Fruit fly (Drosophila melanogaster) whole organism, adult: ENCODE data around the gene CG15892.
A peak's percentile ranks its signal among the peaks of the same experiment; 100 is the strongest.

Experiments
- CG11617 ChIP-seq: fragments of 200-800 bp; sonication (Bioruptor generic); optimal IDR thresholded peaks from 2 replicates; lab custom pipeline; 2017; ENCODE audit warnings: mild to moderate bottlenecking, missing biosample characterization, missing genetic modification reagents, missing genetic modification characterization
- CG12768 ChIP-seq: fragments of 200-800 bp; sonication (Bioruptor generic); optimal IDR thresholded peaks from 2 replicates; lab custom pipeline; 2017; ENCODE audit warnings: missing biosample characterization, missing genetic modification characterization, mild to moderate bottlenecking, moderate library complexity, missing genetic modification reagents
- CG14711 ChIP-seq: fragments of 200-800 bp; sonication (Bioruptor generic); optimal IDR thresholded peaks from 2 replicates; lab custom pipeline; 2018; ENCODE audit warnings: missing biosample characterization, mild to moderate bottlenecking, missing genetic modification characterization, moderate library complexity
- CG1620 ChIP-seq: fragments of 200-800 bp; sonication (Bioruptor generic); optimal IDR thresholded peaks from 2 replicates; lab custom pipeline; 2016; ENCODE audit warnings: missing biosample characterization, missing genetic modification characterization
- CG33017 ChIP-seq: fragments of 200-800 bp; sonication (Bioruptor generic); optimal IDR thresholded peaks from 2 replicates; lab custom pipeline; 2018; ENCODE audit warnings: missing biosample characterization, mild to moderate bottlenecking, missing genetic modification characterization, moderate library complexity
- CG5204 ChIP-seq: fragments of 200-800 bp; sonication (Bioruptor generic); optimal IDR thresholded peaks from 2 replicates; lab custom pipeline; 2016; ENCODE audit warnings: missing biosample characterization, missing genetic modification characterization
- CG7045 ChIP-seq: fragments of 200-800 bp; sonication (Bioruptor generic); optimal IDR thresholded peaks from 2 replicates; lab custom pipeline; 2017; ENCODE audit warnings: missing biosample characterization, mild to moderate bottlenecking, missing genetic modification characterization
- CG7101 ChIP-seq: fragments of 200-800 bp; sonication (Bioruptor generic); optimal IDR thresholded peaks from 2 replicates; lab custom pipeline; 2018; ENCODE audit warnings: missing biosample characterization, mild to moderate bottlenecking, missing genetic modification characterization, moderate library complexity
- Clk ChIP-seq: fragments of 200-800 bp; sonication (Bioruptor generic); optimal IDR thresholded peaks from 2 replicates; lab custom pipeline; 2017; ENCODE audit warnings: missing biosample characterization, missing genetic modification characterization
- Crg-1 ChIP-seq: fragments of 200-800 bp; sonication (Bioruptor generic); optimal IDR thresholded peaks from 2 replicates; lab custom pipeline; 2016; ENCODE audit warnings: missing biosample characterization, missing genetic modification characterization
- Hr96 ChIP-seq: fragments of 200-800 bp; sonication (Bioruptor generic); optimal IDR thresholded peaks from 2 replicates; lab custom pipeline; 2016; ENCODE audit warnings: missing biosample characterization, missing genetic modification characterization
- Mnt ChIP-seq: fragments of 200-800 bp; sonication (Bioruptor generic); optimal IDR thresholded peaks from 2 replicates; lab custom pipeline; 2016; ENCODE audit warnings: missing biosample characterization, mild to moderate bottlenecking, missing genetic modification characterization
- bab1 ChIP-seq: fragments of 200-800 bp; sonication (Bioruptor generic); optimal IDR thresholded peaks from 3 replicates; lab custom pipeline; 2019; ENCODE audit warnings: missing biosample characterization, mild to moderate bottlenecking, missing genetic modification characterization, moderate library complexity
- cic ChIP-seq: fragments of 200-800 bp; sonication (Bioruptor generic); optimal IDR thresholded peaks from 2 replicates; lab custom pipeline; 2017; ENCODE audit warnings: missing biosample characterization, mild to moderate bottlenecking, missing genetic modification characterization, moderate library complexity
- cnc ChIP-seq, 2 experiments: fragments of >200 bp; optimal IDR thresholded peaks; 2 replicates each; lab custom pipeline; 2017
- kay ChIP-seq: fragments of 200-800 bp; sonication (Bioruptor generic); peaks from one replicate; lab custom pipeline; 2016; ENCODE audit warnings: missing biosample characterization, missing genetic modification characterization, borderline replicate concordance
- ovo ChIP-seq: fragments of 200-800 bp; sonication (Bioruptor generic); optimal IDR thresholded peaks from 2 replicates; lab custom pipeline; 2016; ENCODE audit warnings: missing biosample characterization, missing genetic modification characterization
- pad ChIP-seq: fragments of 200-800 bp; sonication (Bioruptor generic); optimal IDR thresholded peaks from 3 replicates; lab custom pipeline; 2017; ENCODE audit warnings: missing biosample characterization, missing genetic modification characterization, mild to moderate bottlenecking, moderate library complexity, missing genetic modification reagents
- tj ChIP-seq: fragments of 200-800 bp; sonication (Bioruptor generic); optimal IDR thresholded peaks from 3 replicates; lab custom pipeline; 2017; ENCODE audit warnings: missing biosample characterization, mild to moderate bottlenecking, missing genetic modification characterization, moderate library complexity
- toe ChIP-seq: fragments of 200-800 bp; sonication (Bioruptor generic); optimal IDR thresholded peaks from 2 replicates; lab custom pipeline; 2016; ENCODE audit warnings: missing biosample characterization, missing genetic modification characterization

The CG15892 gene

DNA sequence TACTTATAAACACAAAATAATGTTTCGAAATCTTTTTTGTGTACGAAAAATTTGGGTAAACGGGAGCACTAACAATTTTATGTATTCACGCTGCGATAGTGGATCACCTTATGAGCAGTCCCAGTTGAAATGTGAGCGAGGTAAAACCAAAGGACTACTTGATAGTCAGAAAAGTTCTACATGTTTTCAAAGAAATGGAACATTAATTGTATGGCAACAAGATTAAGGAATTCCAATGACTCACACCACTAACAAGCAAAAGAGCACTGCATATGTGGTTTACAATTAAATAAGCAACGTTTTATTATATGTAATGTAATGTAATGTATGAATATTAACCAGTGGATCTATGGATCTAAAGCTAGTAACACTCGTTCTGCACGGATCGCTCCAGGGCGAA lies at the start of gene CG15892:
TSS of gene CG15892 (minus strand) at position 101 of the 400 bp plus-strand sequence.
- TF ChIP-seq CG11617 (GFP tag; lab: Kevin White, UChicago) (no peak), pad (GFP tag; lab: Kevin White, UChicago) (no peak), Hr96 (GFP tag; lab: Kevin White, UChicago) (no peak), Clk (GFP tag; lab: Kevin White, UChicago) (no peak), CG5204 (GFP tag; lab: Kevin White, UChicago) (no peak), cic (GFP tag; lab: Kevin White, UChicago) (no peak), CG12768 (no peak), Crg-1 (GFP tag; lab: Kevin White, UChicago) (no peak), CG1620 (no peak), tj (GFP tag; lab: Kevin White, UChicago) (no peak), CG7045 (GFP tag; lab: Kevin White, UChicago) (no peak)

DNA sequence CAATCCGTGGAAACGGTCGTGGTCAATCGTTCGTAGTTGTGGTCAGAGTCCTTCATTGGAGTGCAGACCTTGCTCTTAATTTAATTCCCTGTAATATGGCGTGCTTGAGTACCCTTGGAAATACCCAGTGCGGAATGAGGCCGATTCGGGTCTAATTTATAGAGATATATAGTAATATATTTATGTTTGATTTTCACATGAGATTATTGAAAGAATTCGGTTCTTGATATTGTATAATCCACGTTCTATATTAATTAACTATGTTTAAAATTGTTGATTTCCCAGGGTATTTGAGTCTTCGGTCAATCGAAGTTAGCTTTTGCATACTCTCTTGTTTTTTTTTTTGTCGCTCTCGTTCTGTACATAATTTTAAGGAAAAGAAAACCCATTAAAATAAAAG lies 49.2 kb upstream of the CG15892 start:
- TF ChIP-seq Mnt (GFP tag; lab: Kevin White, UChicago): no peak
- no peak for TF ChIP-seq CG12768
- no peak for TF ChIP-seq CG5204 (GFP tag; lab: Kevin White, UChicago)
- TF ChIP-seq ovo (GFP tag; lab: Kevin White, UChicago): no peak
- no peak for TF ChIP-seq Crg-1 (GFP tag; lab: Kevin White, UChicago)
- TF ChIP-seq CG11617 (GFP tag; lab: Kevin White, UChicago): no peak
- no peak for TF ChIP-seq cic (GFP tag; lab: Kevin White, UChicago)
- no peak for TF ChIP-seq CG14711
- no peak for TF ChIP-seq Hr96 (GFP tag; lab: Kevin White, UChicago)
- TF ChIP-seq CG1620: no peak
- TF ChIP-seq toe (GFP tag; lab: Kevin White, UChicago): no peak
- TF ChIP-seq CG7101: no peak
- TF ChIP-seq pad (GFP tag; lab: Kevin White, UChicago): no peak
- TF ChIP-seq tj (GFP tag; lab: Kevin White, UChicago): no peak
- TF ChIP-seq Clk (GFP tag; lab: Kevin White, UChicago): no peak
- no peak for TF ChIP-seq CG33017 (tag; lab: Kevin White, UChicago)
- TF ChIP-seq bab1 (GFP tag; lab: Kevin White, UChicago): no peak
- no peak for TF ChIP-seq CG7045 (GFP tag; lab: Kevin White, UChicago)
- TF ChIP-seq cnc (optimal IDR thresholded peaks at IDR 0.05; lab: Kevin White, UChicago): no peak

DNA sequence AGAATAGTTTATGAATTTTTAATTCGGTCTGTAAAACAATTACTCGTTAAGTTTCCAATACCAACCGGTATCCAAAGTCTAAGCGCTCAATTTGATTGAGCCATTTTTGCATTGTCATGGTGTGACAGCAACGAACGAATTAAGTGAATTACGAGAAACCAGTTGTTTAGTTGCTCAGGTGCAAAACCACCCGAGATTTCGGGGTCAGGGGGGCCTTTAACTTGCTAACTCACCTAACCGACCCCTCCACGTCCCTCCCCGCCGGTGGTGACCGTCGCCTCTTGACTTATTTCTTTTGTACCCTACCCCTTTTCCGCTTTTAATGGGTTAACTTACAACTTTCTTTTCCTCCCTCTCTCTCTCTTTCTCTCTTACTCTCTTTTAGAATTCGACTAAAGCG lies 47.5 kb upstream of the CG15892 start:
- peak; percentile 68 for TF ChIP-seq tj (GFP tag; lab: Kevin White, UChicago)
- peak; percentile 82 to 83 for TF ChIP-seq cnc (optimal IDR thresholded peaks at IDR 0.05; lab: Kevin White, UChicago)
- TF ChIP-seq CG5204 (GFP tag; lab: Kevin White, UChicago): no peak
- TF ChIP-seq cic (GFP tag; lab: Kevin White, UChicago): peak; percentile 35
- TF ChIP-seq ovo (GFP tag; lab: Kevin White, UChicago): no peak
- TF ChIP-seq kay (GFP tag; lab: Kevin White, UChicago): no peak

DNA sequence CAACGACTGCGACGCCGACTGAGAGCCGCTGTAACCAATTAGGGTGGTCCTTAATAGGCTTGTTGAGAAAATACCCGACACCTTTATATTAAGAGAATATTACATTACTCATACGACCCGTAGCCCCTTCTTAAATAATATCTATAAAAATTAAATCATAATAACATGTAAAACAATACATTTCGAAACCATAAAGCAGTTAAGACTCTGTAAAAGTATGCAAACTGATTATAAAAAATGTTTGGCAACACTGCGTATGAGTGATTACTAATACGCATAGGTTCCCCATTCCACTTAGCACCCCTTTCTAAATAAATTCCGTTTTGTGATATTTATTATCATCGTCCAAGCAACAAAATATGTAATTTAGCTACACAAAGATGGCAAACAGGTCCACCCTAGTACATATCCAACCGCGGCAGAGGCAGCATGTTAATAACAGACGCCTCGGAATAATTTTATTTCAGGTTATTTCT lies 46.5 kb upstream of the CG15892 start:
- TF ChIP-seq CG33017 (tag; lab: Kevin White, UChicago) (peak; percentile 17), CG11617 (GFP tag; lab: Kevin White, UChicago) (peak; percentile 88), Mnt (GFP tag; lab: Kevin White, UChicago) (no peak), Hr96 (GFP tag; lab: Kevin White, UChicago) (peak; percentile 52), CG1620 (peak; percentile 46), CG14711 (peak; percentile 60), pad (GFP tag; lab: Kevin White, UChicago) (peak; percentile 77), toe (GFP tag; lab: Kevin White, UChicago) (no peak), tj (GFP tag; lab: Kevin White, UChicago) (peak; percentile 64), CG7045 (GFP tag; lab: Kevin White, UChicago) (peak; percentile 49), CG7101 (peak; percentile 80), bab1 (GFP tag; lab: Kevin White, UChicago) (peak; percentile 94), Crg-1 (GFP tag; lab: Kevin White, UChicago) (peak; percentile 60), ovo (GFP tag; lab: Kevin White, UChicago) (no peak), Clk (GFP tag; lab: Kevin White, UChicago) (no peak), CG12768 (no peak), cic (GFP tag; lab: Kevin White, UChicago) (no peak), cnc (optimal IDR thresholded peaks at IDR 0.05; lab: Kevin White, UChicago) (no peak), kay (GFP tag; lab: Kevin White, UChicago) (no peak), CG5204 (GFP tag; lab: Kevin White, UChicago) (peak; percentile 51)

- TF ChIP-seq pad (GFP tag; lab: Kevin White, UChicago): no peak
- TF ChIP-seq bab1 (GFP tag; lab: Kevin White, UChicago): no peak
- no peak for TF ChIP-seq CG5204 (GFP tag; lab: Kevin White, UChicago)
- no peak for TF ChIP-seq CG7045 (GFP tag; lab: Kevin White, UChicago)
- no peak for TF ChIP-seq ovo (GFP tag; lab: Kevin White, UChicago)
- TF ChIP-seq CG11617 (GFP tag; lab: Kevin White, UChicago): no peak
- TF ChIP-seq CG12768: no peak
- no peak for TF ChIP-seq Crg-1 (GFP tag; lab: Kevin White, UChicago)
- no peak for TF ChIP-seq Hr96 (GFP tag; lab: Kevin White, UChicago)
- TF ChIP-seq tj (GFP tag; lab: Kevin White, UChicago): no peak
- peak; percentile 47 for TF ChIP-seq CG33017 (tag; lab: Kevin White, UChicago)
- no peak for TF ChIP-seq toe (GFP tag; lab: Kevin White, UChicago)
- peak; percentile 39 for TF ChIP-seq CG7101
- TF ChIP-seq CG14711: peak; percentile 63
- no peak for TF ChIP-seq kay (GFP tag; lab: Kevin White, UChicago)
- TF ChIP-seq CG1620: peak; percentile 10
- TF ChIP-seq Clk (GFP tag; lab: Kevin White, UChicago): no peak
- no peak for TF ChIP-seq cic (GFP tag; lab: Kevin White, UChicago)
- no peak for TF ChIP-seq Mnt (GFP tag; lab: Kevin White, UChicago)
- TF ChIP-seq cnc (optimal IDR thresholded peaks at IDR 0.05; lab: Kevin White, UChicago): no peak
Measured at dm6 chrX:6339970-6340548, 45.9 kb upstream of the CG15892 start.
